Worm (Caenorhabditis elegans): ENCODE measurements around the gene ztf-9.

Gene ztf-9

DNA sequence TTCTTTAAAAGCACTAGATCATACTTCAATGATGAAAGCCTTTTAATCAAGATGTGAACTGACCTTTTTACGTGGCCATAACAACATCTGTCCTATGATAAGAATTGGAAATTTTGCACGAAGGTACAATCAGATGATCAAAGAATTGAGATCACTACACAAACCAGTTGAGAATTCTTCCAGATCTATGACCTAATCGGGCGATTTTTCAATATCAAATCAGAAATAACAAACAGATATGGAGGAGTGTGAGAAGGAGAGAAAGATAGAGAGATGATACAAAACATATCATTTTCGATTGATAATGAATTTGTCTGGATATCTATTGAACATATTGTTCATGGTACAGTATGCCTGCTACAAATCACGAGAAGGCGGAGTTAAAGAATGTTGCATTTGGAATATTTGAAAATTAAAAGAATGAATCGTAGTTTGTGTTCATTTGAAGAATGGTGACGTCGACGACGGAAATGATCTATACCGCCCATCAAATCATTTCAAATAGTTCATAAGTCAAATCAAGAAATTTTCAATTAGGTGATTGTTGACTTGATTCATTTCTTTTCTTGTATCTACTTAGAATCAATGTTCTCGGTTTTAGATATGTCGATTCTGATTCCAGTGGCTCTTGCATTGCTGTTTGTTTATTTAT is 37.7 kb downstream of the ztf-9 start, which contains the start of gene cyp-29A4:
Gene cyp-29A4, plus strand, starts transcription at position 602 of the 652 bp plus-strand sequence.
- TF ChIP-seq ztf-29 (GFP tag; IDR thresholded peaks at IDR 0.05) (no peak), med-1 (GFP tag; optimal IDR thresholded peaks at IDR 0.05; ENCODE audit: insufficient read depth) (no peak), T22C8.4 (GFP tag; IDR thresholded peaks at IDR 0.05) (no peak), cog-1 (tag; optimal IDR thresholded peaks at IDR 0.05) (no peak), ztf-23 (GFP tag; IDR thresholded peaks at IDR 0.05) (no peak)

ce11 chrV:9651294-9651693 is 40.7 kb downstream of the ztf-9 start, which contains the start of gene T06E4.21:
Gene T06E4.21 (plus strand): TSS chrV:9651594.
- TF ChIP-seq T22C8.4 (GFP tag; IDR thresholded peaks at IDR 0.05), result no peak
- TF ChIP-seq med-1 (GFP tag; optimal IDR thresholded peaks at IDR 0.05; ENCODE audit: insufficient read depth), result no peak
- TF ChIP-seq flt-1 (GFP tag; IDR thresholded peaks at IDR 0.05), result no peak
- no peak for TF ChIP-seq ztf-29 (GFP tag; IDR thresholded peaks at IDR 0.05)
- TF ChIP-seq cog-1 (tag; optimal IDR thresholded peaks at IDR 0.05), result no peak
- no peak for TF ChIP-seq ref-1 (GFP tag; conservative IDR thresholded peaks at IDR 0.05)
- no peak for TF ChIP-seq tab-1 (GFP tag; IDR thresholded peaks at IDR 0.05)
- no peak for TF ChIP-seq ztf-23 (GFP tag; IDR thresholded peaks at IDR 0.05)
- no peak for TF ChIP-seq klf-2 (GFP tag; conservative IDR thresholded peaks at IDR 0.05)

DNA sequence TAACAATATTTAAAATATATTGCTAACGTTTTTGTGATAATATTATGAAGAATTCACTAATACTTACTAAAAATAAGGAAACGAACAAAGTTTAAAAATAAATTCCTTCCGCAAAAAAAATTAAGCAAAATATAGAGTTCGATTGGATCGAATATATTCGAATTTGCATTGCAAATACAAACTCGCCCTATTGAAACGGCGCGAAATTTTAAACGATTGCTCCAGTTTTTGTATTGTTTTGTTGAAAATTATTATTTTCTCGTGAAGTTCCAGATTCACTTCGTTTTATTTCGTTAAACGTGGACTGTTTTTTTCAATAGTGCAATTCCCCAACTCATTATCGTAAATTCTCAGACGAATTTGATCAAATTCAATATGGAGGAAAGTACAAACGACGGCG is 46.5 kb downstream of the ztf-9 start, which contains the start of the genes atl-1 and hcp-2:
Gene atl-1, minus strand, starts transcription at position 89 of the 400 bp plus-strand sequence.
Gene hcp-2, plus strand, starts transcription at position 353 of the 400 bp plus-strand sequence.
- TF ChIP-seq ref-1 (GFP tag; conservative IDR thresholded peaks at IDR 0.05), result no peak
- no peak for TF ChIP-seq tab-1 (GFP tag; IDR thresholded peaks at IDR 0.05)
- no peak for TF ChIP-seq ztf-29 (GFP tag; IDR thresholded peaks at IDR 0.05)
- no peak for TF ChIP-seq med-1 (GFP tag; optimal IDR thresholded peaks at IDR 0.05; ENCODE audit: insufficient read depth)
- no peak for TF ChIP-seq flt-1 (GFP tag; IDR thresholded peaks at IDR 0.05)
- TF ChIP-seq cog-1 (tag; optimal IDR thresholded peaks at IDR 0.05), result no peak
- no peak for TF ChIP-seq ztf-23 (GFP tag; IDR thresholded peaks at IDR 0.05)
- no peak for TF ChIP-seq T22C8.4 (GFP tag; IDR thresholded peaks at IDR 0.05)
- TF ChIP-seq klf-2 (GFP tag; conservative IDR thresholded peaks at IDR 0.05), result no peak

Data from whole organism, midembryonic.